Fruit fly (Drosophila melanogaster): ENCODE data around the gene Lsp1beta.

The Lsp1beta gene

DNA sequence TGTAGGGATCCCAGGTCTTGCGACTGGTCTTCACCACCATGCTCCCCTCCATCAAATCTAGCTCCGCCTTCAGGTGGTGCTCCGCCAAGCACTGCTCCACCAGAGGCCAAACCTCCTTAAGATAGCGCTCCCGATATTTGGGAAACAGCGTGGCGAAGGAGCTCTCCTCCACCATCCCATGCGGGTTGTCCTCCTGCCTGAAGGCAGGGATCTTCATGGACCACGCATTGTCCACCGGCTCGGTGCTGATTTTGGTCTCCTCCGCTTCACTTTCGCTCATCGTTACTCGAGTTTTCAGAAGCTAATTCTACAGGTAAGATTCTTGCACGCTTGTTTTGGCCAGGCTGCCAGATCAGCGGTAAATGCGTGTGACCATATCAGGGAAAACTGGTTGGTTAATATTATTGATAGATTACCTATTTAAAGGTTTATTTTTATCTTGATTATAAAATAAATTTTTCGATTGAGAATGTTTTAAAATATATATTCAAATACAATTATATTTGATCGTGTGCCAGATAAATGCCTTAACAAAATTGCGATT, 28.7 kb upstream of the Lsp1beta start, which contains the start of gene dbe (continued):
- TF ChIP-seq pros (GFP tag; optimal IDR thresholded peaks at IDR 0.05) = no peak
- no peak for TF ChIP-seq CG31224 (GFP tag; IDR thresholded peaks at IDR 0.05)
- TF ChIP-seq dmrt11E (tag; optimal IDR thresholded peaks at IDR 0.05) = no peak
- TF ChIP-seq hb (GFP tag; IDR thresholded peaks at IDR 0.05; ENCODE audit: partially characterized antibody) = no peak
- TF ChIP-seq gcm2 (GFP tag; optimal IDR thresholded peaks at IDR 0.05) = no peak
- no peak for TF ChIP-seq ac (GFP tag; optimal IDR thresholded peaks at IDR 0.05)
- TF ChIP-seq trh (GFP tag; optimal IDR thresholded peaks at IDR 0.05) = no peak
- no peak for TF ChIP-seq jing (GFP tag; optimal IDR thresholded peaks at IDR 0.05)
- peak; percentile 44 for TF ChIP-seq gem (tag; optimal IDR thresholded peaks at IDR 0.05)
- peak; percentile 22 for TF ChIP-seq CG12659 (GFP tag; optimal IDR thresholded peaks at IDR 0.05)
- no peak for TF ChIP-seq crp (GFP tag; optimal IDR thresholded peaks at IDR 0.05)
- no peak for TF ChIP-seq CG15011 (GFP tag; optimal IDR thresholded peaks at IDR 0.05)
- no peak for TF ChIP-seq Mrtf (GFP tag; IDR thresholded peaks at IDR 0.05)
- TF ChIP-seq CHES-1-like (GFP tag; optimal IDR thresholded peaks at IDR 0.05) = no peak
- TF ChIP-seq CG3281 (GFP tag; optimal IDR thresholded peaks at IDR 0.05) = no peak
- no peak for TF ChIP-seq Blimp-1 (GFP tag; optimal IDR thresholded peaks at IDR 0.05)
- TF ChIP-seq wor (GFP tag; IDR thresholded peaks at IDR 0.05) = no peak
- 0 out of 3 replicates have a peak, but pooled peaks have one; percentile 43 for TF ChIP-seq ci (GFP tag; IDR thresholded peaks at IDR 0.05)
- no peak for TF ChIP-seq CG11560 (tag; IDR thresholded peaks at IDR 0.05)
- no peak for TF ChIP-seq Aef1 (GFP tag; IDR thresholded peaks at IDR 0.05)
- TF ChIP-seq en (GFP tag; optimal IDR thresholded peaks at IDR 0.05) = no peak
- no peak for TF ChIP-seq Myb (GFP tag; optimal IDR thresholded peaks at IDR 0.05)
- no peak for TF ChIP-seq BtbVII (GFP tag; optimal IDR thresholded peaks at IDR 0.05)
- peak; percentile 30 for TF ChIP-seq Vsx1 (GFP tag; optimal IDR thresholded peaks at IDR 0.05)
- no peak for TF ChIP-seq Sin3A (optimal IDR thresholded peaks at IDR 0.05)
- TF ChIP-seq CkIIα-i1 (GFP tag; IDR thresholded peaks at IDR 0.05) = no peak
- no peak for TF ChIP-seq caup (GFP tag; optimal IDR thresholded peaks at IDR 0.05; ENCODE audit: severe bottlenecking)
- no peak for TF ChIP-seq gro (GFP tag; optimal IDR thresholded peaks at IDR 0.05)
- TF ChIP-seq CG16779 (GFP tag; IDR thresholded peaks at IDR 0.05) = no peak
- no peak for TF ChIP-seq lbe (GFP tag; optimal IDR thresholded peaks at IDR 0.05)
- TF ChIP-seq mam (GFP tag; optimal IDR thresholded peaks at IDR 0.05) = peak; percentile 13
- no peak for TF ChIP-seq CG7786 (GFP tag; optimal IDR thresholded peaks at IDR 0.05)
- TF ChIP-seq Ets65A (GFP tag) = no peak
- TF ChIP-seq tup (GFP tag; optimal IDR thresholded peaks at IDR 0.05) = no peak
- peak; percentile 9 for TF ChIP-seq lilli (GFP tag; optimal IDR thresholded peaks at IDR 0.05)
- no peak for TF ChIP-seq CrebB (tag; optimal IDR thresholded peaks at IDR 0.05)
- peak; percentile 42; the same call in 1 of the 3 replicates for TF ChIP-seq Opbp (GFP tag; IDR thresholded peaks at IDR 0.05; ENCODE audit: partially characterized antibody)
- no peak for TF ChIP-seq CG14860 (GFP tag; IDR thresholded peaks at IDR 0.05; ENCODE audit: partially characterized antibody)
- no peak for TF ChIP-seq CG8478 (optimal IDR thresholded peaks at IDR 0.05)
- TF ChIP-seq NFAT (GFP tag; IDR thresholded peaks at IDR 0.05) = no peak
- TF ChIP-seq CG14667 (GFP tag; IDR thresholded peaks at IDR 0.05) = no peak
- no peak for TF ChIP-seq PHDP (tag; optimal IDR thresholded peaks at IDR 0.05)
- TF ChIP-seq hkb (optimal IDR thresholded peaks at IDR 0.05) = no peak
- no peak for TF ChIP-seq hkb (GFP tag; IDR thresholded peaks at IDR 0.05)
- no peak for TF ChIP-seq CG8359 (GFP tag; optimal IDR thresholded peaks at IDR 0.05; ENCODE audit: borderline replicate concordance)
- no peak for TF ChIP-seq Doc3 (GFP tag; IDR thresholded peaks at IDR 0.05; ENCODE audit: partially characterized antibody)
- TF ChIP-seq dpn (GFP tag; optimal IDR thresholded peaks at IDR 0.05) = peak in 1 of 2 experiments; percentile 31
- TF ChIP-seq dan (GFP tag; IDR thresholded peaks at IDR 0.05) = no peak
- TF ChIP-seq zen2 (GFP tag; IDR thresholded peaks at IDR 0.05; ENCODE audit: partially characterized antibody) = no peak
- TF ChIP-seq CG15514 (GFP tag; optimal IDR thresholded peaks at IDR 0.05) = peak; percentile 6
- peak; percentile 33 for TF ChIP-seq CG3847 (GFP tag; IDR thresholded peaks at IDR 0.05)

Measured in whole organism, embryonic.